Fruit fly (Drosophila melanogaster) whole organism: ENCODE measurements around the gene PIP82.

Source experiments
- CG8478 ChIP-seq: fragments of >200 bp; optimal IDR thresholded peaks from 2 replicates; lab custom pipeline; 2018; ENCODE audit warnings: inconsistent platforms
- Dll ChIP-seq: fragments of >200 bp; optimal IDR thresholded peaks from 2 replicates; lab custom pipeline; 2017
- EcR ChIP-seq, 2 experiments: fragments of >200 bp; optimal IDR thresholded peaks; 2 replicates each; lab custom pipeline; 2017; ENCODE audit warnings: missing biosample characterization in 2 of 2, missing genetic modification characterization in 2 of 2, missing genetic modification reagents in 2 of 2
- pan ChIP-seq: fragments of >200 bp; optimal IDR thresholded peaks from 2 replicates; lab custom pipeline; 2017
- psq ChIP-seq: fragments of >200 bp; optimal IDR thresholded peaks from 2 replicates; lab custom pipeline; 2017
- usp ChIP-seq: fragments of >200 bp; optimal IDR thresholded peaks from 2 replicates; lab custom pipeline; 2017; ENCODE audit warnings: missing biosample characterization, missing genetic modification characterization, mixed read lengths

DNA sequence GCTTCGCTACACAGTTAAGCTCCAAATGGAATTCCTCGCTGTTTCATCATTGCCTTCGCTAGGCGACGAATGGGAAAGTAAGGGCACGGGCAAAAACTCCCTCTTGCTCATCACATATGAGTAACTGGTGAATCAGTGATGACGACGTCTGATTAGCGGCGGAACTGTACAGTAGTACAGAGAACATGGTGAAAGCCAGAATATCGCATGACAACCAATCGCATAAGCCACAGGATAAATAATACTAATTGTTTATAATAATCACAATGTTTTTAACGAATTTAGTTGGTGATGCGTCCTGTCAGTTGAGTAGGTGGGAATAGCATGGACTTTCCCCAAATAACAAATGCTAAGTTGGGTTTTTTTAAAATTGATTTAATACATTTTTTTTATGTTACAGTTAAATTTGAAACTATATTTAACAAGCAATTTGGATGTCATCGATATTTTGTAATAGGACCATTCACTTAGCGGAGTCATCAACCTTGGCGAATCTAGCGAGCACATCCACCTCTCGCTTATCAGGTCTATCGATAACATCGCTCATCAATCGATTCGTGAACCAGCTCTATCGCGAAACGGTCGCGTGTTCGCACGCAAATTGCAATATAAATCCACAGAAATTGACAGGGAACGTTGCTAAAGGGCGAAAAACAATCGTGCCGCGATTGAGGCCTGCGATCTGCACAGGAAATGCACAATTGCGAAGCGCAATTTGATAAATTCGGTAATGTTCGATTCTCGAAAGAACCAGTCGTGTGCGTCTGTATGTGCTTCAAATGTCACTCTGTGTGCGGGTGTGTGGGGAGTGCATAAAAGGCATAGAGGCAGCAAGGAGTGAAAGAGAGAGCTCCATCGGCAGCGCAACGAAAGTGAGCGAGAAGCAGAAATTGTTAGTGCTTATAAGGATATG lies 30.8 kb upstream of the PIP82 start, which contains the start of the genes CG12112 and Trf4-1:
- TF ChIP-seq CG8478 (lab: Kevin White, UChicago), result peak; percentile 74
- no peak for TF ChIP-seq psq (lab: Kevin White, UChicago)
- no peak for TF ChIP-seq pan
- TF ChIP-seq usp, result no peak
- no peak for TF ChIP-seq Dll (lab: Kevin White, UChicago)
- no peak for TF ChIP-seq EcR (GFP tag; optimal IDR thresholded peaks at IDR 0.05; lab: Kevin White, UChicago)
